Fruit fly (Drosophila melanogaster): Measurements from ENCODE around the gene CG15544.

Gene CG15544

dm6 chr3R:30888550-30889259 lies 61.1 kb downstream of the CG15544 start, which contains the start of gene Sap-r (continued):
- TF ChIP-seq en (GFP tag; optimal IDR thresholded peaks at IDR 0.05) (no peak), CG12391 (tag; optimal IDR thresholded peaks at IDR 0.05) (peak; percentile 22), CG9437 (GFP tag; optimal IDR thresholded peaks at IDR 0.05) (no peak), CG10366 (GFP tag; IDR thresholded peaks at IDR 0.05) (no peak), CG6813 (GFP tag; optimal IDR thresholded peaks at IDR 0.05) (no peak), Pdp1 (GFP tag; optimal IDR thresholded peaks at IDR 0.05) (peak in 1 of 2 experiments; percentile 41), CG14860 (GFP tag; IDR thresholded peaks at IDR 0.05; ENCODE audit: partially characterized antibody) (no peak), CG12744 (GFP tag; optimal IDR thresholded peaks at IDR 0.05) (no peak), CG11085 (GFP tag; IDR thresholded peaks at IDR 0.05) (no peak), CG1792 (GFP tag; optimal IDR thresholded peaks at IDR 0.05) (no peak), CG7372 (GFP tag; IDR thresholded peaks at IDR 0.05) (no peak), mam (GFP tag; optimal IDR thresholded peaks at IDR 0.05) (peak; percentile 5), crc (GFP tag; optimal IDR thresholded peaks at IDR 0.05) (no peak), CG3065 (GFP tag; optimal IDR thresholded peaks at IDR 0.05) (peak; percentile 15), cad (GFP tag; optimal IDR thresholded peaks at IDR 0.05) (no peak), CG10959 (GFP tag; IDR thresholded peaks at IDR 0.05) (no peak), Sry-β (GFP tag; optimal IDR thresholded peaks at IDR 0.05) (no peak), rib (GFP tag; IDR thresholded peaks at IDR 0.05) (no peak), NC2β (GFP tag; optimal IDR thresholded peaks at IDR 0.05) (peak; percentile 45), CG1602 (GFP tag; optimal IDR thresholded peaks at IDR 0.05) (no peak), HmgZ (tag; optimal IDR thresholded peaks at IDR 0.05) (peak; percentile 84), CG34376 (GFP tag; optimal IDR thresholded peaks at IDR 0.05) (peak; percentile 8), sna (GFP tag; IDR thresholded peaks at IDR 0.05; ENCODE audit: partially characterized antibody) (peak; percentile 60; the same call in 1 of the 2 replicates), CG17568 (GFP tag; optimal IDR thresholded peaks at IDR 0.05) (no peak), CG13424 (tag; optimal IDR thresholded peaks at IDR 0.05) (peak; percentile 8), CG6683 (GFP tag; optimal IDR thresholded peaks at IDR 0.05) (no peak), H2.0 (GFP tag; IDR thresholded peaks at IDR 0.05) (no peak), slou (GFP tag; optimal IDR thresholded peaks at IDR 0.05) (no peak), knrl (GFP tag; IDR thresholded peaks at IDR 0.05; ENCODE audit: partially characterized antibody) (peak; percentile 89), CG12219 (GFP tag; optimal IDR thresholded peaks at IDR 0.05) (no peak), gro (GFP tag; optimal IDR thresholded peaks at IDR 0.05) (peak; percentile 82), CG7745 (tag; optimal IDR thresholded peaks at IDR 0.05) (no peak), zen2 (GFP tag; IDR thresholded peaks at IDR 0.05; ENCODE audit: partially characterized antibody) (peak; percentile 64; the same call in 2 of the 3 replicates), CG9932 (GFP tag; IDR thresholded peaks at IDR 0.05) (peak; percentile 49; the same call in 1 of the 2 replicates), sc (optimal IDR thresholded peaks at IDR 0.05) (no peak), sc (GFP tag; optimal IDR thresholded peaks at IDR 0.05) (no peak), zen (tag; optimal IDR thresholded peaks at IDR 0.05) (peak; percentile 77), CG7928 (GFP tag; optimal IDR thresholded peaks at IDR 0.05) (no peak), nom (GFP tag; optimal IDR thresholded peaks at IDR 0.05) (peak; percentile 41)

DNA sequence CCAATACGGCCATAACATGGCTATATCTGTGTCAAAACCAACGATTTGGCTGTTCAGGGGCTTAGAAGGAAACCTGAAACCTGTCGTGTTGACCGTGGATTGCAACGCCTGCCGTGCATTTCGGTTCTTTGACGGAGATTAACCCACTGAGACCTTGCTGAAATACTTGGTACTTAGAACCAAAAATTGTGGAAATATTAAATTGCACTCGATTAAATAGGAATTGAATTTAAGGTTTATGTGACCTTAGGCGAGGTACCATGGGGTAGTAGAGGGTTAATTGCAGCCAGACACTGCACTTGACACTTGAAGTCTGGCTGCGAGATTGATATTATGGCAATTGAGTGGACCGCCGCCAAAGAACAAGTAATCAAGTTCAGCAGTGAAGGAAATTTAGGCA lies 62.4 kb downstream of the CG15544 start:
- no peak for TF ChIP-seq Neu2 (GFP tag; optimal IDR thresholded peaks at IDR 0.05; ENCODE audit: borderline replicate concordance)
- TF ChIP-seq CG14965 (GFP tag; optimal IDR thresholded peaks at IDR 0.05; ENCODE audit: borderline replicate concordance): no peak
- TF ChIP-seq Drgx (GFP tag; IDR thresholded peaks at IDR 0.05): peak; percentile 67
- TF ChIP-seq CG11456 (GFP tag; IDR thresholded peaks at IDR 0.05): 0 out of 3 replicates have a peak, but pooled peaks have one; percentile 32
- TF ChIP-seq CG1603 (tag; optimal IDR thresholded peaks at IDR 0.05): no peak
- 0 out of 3 replicates have a peak, but pooled peaks have one; percentile 12 for TF ChIP-seq ci (GFP tag; IDR thresholded peaks at IDR 0.05)
- no peak for TF ChIP-seq CG8765 (GFP tag; IDR thresholded peaks at IDR 0.05)
- TF ChIP-seq Hr39 (optimal IDR thresholded peaks at IDR 0.05): no peak

Measured in whole organism, embryonic.